Fruit fly (Drosophila melanogaster) whole organism, wandering third instar larva: ENCODE results near the gene CG12009.

Source experiments
- GATAd ChIP-seq: sonication (Bioruptor generic); optimal IDR thresholded peaks from 2 replicates; lab custom pipeline; 2016; ENCODE audit warnings: missing biosample characterization, missing genetic modification characterization
- Mio ChIP-seq: sonication (Bioruptor generic); optimal IDR thresholded peaks from 2 replicates; lab custom pipeline; 2016; ENCODE audit warnings: missing biosample characterization, missing genetic modification characterization
- Sp1 ChIP-seq: fragments of 200-800 bp; sonication (Bioruptor generic); optimal IDR thresholded peaks from 3 replicates; lab custom pipeline; 2019; ENCODE audit warnings: missing biosample characterization, mild to moderate bottlenecking, missing genetic modification characterization, moderate library complexity
- foxo ChIP-seq, 2 experiments: fragments of 200-800 bp; sonication (Bioruptor generic); optimal IDR thresholded peaks; 2 replicates in 1 of 2; 3 replicates in 1 of 2; lab custom pipeline; 2016 to 2017; ENCODE audit warnings: missing biosample characterization in 2 of 2, missing genetic modification characterization in 2 of 2
- lola ChIP-seq: fragments of >200 bp; optimal IDR thresholded peaks from 2 replicates; lab custom pipeline; 2017; ENCODE audit warnings: missing biosample characterization, missing genetic modification characterization
- pan ChIP-seq: fragments of >200 bp; optimal IDR thresholded peaks from 2 replicates; lab custom pipeline; 2017

DNA sequence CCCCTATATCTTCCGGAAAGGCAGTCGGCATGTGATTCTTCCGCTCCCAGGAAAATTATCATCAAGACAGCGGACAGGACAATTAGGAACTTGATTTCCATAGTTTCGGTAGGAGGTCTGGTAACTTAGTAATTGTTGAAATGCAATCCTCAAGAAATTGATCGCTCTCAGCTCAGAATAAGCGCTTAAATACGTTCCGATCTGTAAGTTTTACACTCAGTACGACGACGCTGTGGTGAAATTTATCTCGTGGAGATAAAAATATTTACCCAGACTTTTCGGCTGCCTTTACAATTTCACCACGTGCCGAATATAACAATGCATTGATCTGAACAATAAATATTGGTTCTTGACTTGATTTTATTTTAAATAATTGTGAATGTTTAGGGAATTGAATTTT lies 44.4 kb downstream of the CG12009 start, which contains the start of gene Drsl1:
- TF ChIP-seq foxo (GFP tag; optimal IDR thresholded peaks at IDR 0.05; lab: Kevin White, UChicago) (no peak), GATAd (no peak), Sp1 (no peak), lola (GFP tag; lab: Kevin White, UChicago) (no peak), pan (lab: Kevin White, UChicago) (no peak), Mio (no peak)
